Fruit fly (Drosophila melanogaster): ENCODE data around the gene EMC1.
A peak's percentile ranks its signal among the peaks of the same experiment; 100 is the strongest.

EMC1 gene

dm6 chr3R:7920196-7920595, 13.0 kb upstream of the EMC1 start, which contains the start of the genes CG10445 and lds (continued):
- TF ChIP-seq ewg (GFP tag; optimal IDR thresholded peaks at IDR 0.05), result no peak

- TF ChIP-seq Hr39 (optimal IDR thresholded peaks at IDR 0.05) (no peak), Dad (GFP tag; optimal IDR thresholded peaks at IDR 0.05) (no peak), CG32772 (GFP tag; IDR thresholded peaks at IDR 0.05) (0 out of 2 replicates have a peak, but pooled peaks have one; percentile 2), CG10267 (tag; optimal IDR thresholded peaks at IDR 0.05) (peak; percentile 14)
Measured at dm6 chr3R:7913551-7913950, 6.4 kb upstream of the EMC1 start, which contains the start of gene kipf. TSS of gene kipf (plus strand) at chr3R:7913851.

dm6 chr3R:7913139-7913538, 6.0 kb upstream of the EMC1 start, which contains the start of gene Rfk:
TSS of gene Rfk (minus strand) at chr3R:7913290.
- TF ChIP-seq sug (tag; optimal IDR thresholded peaks at IDR 0.05), result peak; percentile 34
- no peak for TF ChIP-seq CG2202 (tag; optimal IDR thresholded peaks at IDR 0.05)
- TF ChIP-seq CG9609 (GFP tag; optimal IDR thresholded peaks at IDR 0.05), result no peak
- TF ChIP-seq sd (tag; optimal IDR thresholded peaks at IDR 0.05), result peak; percentile 64
- TF ChIP-seq dmrt11E (tag; optimal IDR thresholded peaks at IDR 0.05), result peak; percentile 7
- peak; percentile 53 for TF ChIP-seq CG1603 (tag; optimal IDR thresholded peaks at IDR 0.05)
- no peak for TF ChIP-seq Hr39 (optimal IDR thresholded peaks at IDR 0.05)
- no peak for TF ChIP-seq CG9797 (GFP tag; optimal IDR thresholded peaks at IDR 0.05)
- TF ChIP-seq CG13424 (tag; optimal IDR thresholded peaks at IDR 0.05), result peak; percentile 47
- TF ChIP-seq CG32772 (GFP tag; IDR thresholded peaks at IDR 0.05), result peak; percentile 33; the same call in 1 of the 2 replicates
- peak; percentile 29 for TF ChIP-seq BEAF-32 (GFP tag; optimal IDR thresholded peaks at IDR 0.05)
- no peak for TF ChIP-seq Oli (tag; optimal IDR thresholded peaks at IDR 0.05)
- TF ChIP-seq Fer3 (tag; optimal IDR thresholded peaks at IDR 0.05), result peak; percentile 16
- peak; percentile 10 for TF ChIP-seq CG3281 (GFP tag; optimal IDR thresholded peaks at IDR 0.05)
- no peak for TF ChIP-seq CG12299 (tag; optimal IDR thresholded peaks at IDR 0.05)
- TF ChIP-seq Myb (GFP tag; optimal IDR thresholded peaks at IDR 0.05), result peak; percentile 33
- peak; percentile 55 for TF ChIP-seq pzg (GFP tag; optimal IDR thresholded peaks at IDR 0.05)
- no peak for TF ChIP-seq hkb (optimal IDR thresholded peaks at IDR 0.05)
- peak; percentile 26; the same call in 1 of the 2 replicates for TF ChIP-seq hkb (GFP tag; IDR thresholded peaks at IDR 0.05)
- no peak for TF ChIP-seq chm (GFP tag; IDR thresholded peaks at IDR 0.05)
- TF ChIP-seq kay (GFP tag; optimal IDR thresholded peaks at IDR 0.05), result peak; percentile 24
- peak; percentile 21; the same call in 1 of the 2 replicates for TF ChIP-seq slbo (GFP tag; IDR thresholded peaks at IDR 0.05)
- peak; percentile 67 for TF ChIP-seq vvl (GFP tag; IDR thresholded peaks at IDR 0.05)
- peak; percentile 24 for TF ChIP-seq exex (tag; optimal IDR thresholded peaks at IDR 0.05)
- no peak for TF ChIP-seq CG4360 (GFP tag; IDR thresholded peaks at IDR 0.05)
- TF ChIP-seq CG4282 (GFP tag; optimal IDR thresholded peaks at IDR 0.05), result no peak
- TF ChIP-seq CG13287 (GFP tag; IDR thresholded peaks at IDR 0.05; ENCODE audit: partially characterized antibody), result peak; percentile 45; the same call in 1 of the 2 replicates
- TF ChIP-seq CG34376 (GFP tag; optimal IDR thresholded peaks at IDR 0.05), result peak; percentile 12
- no peak for TF ChIP-seq nau (GFP tag; optimal IDR thresholded peaks at IDR 0.05)
- TF ChIP-seq caup (GFP tag; optimal IDR thresholded peaks at IDR 0.05; ENCODE audit: severe bottlenecking), result no peak
- no peak for TF ChIP-seq CG10654 (GFP tag; optimal IDR thresholded peaks at IDR 0.05)
- peak; percentile 68 for TF ChIP-seq row (GFP tag; IDR thresholded peaks at IDR 0.05)
- TF ChIP-seq CG13296 (GFP tag; optimal IDR thresholded peaks at IDR 0.05), result peak; percentile 25
- peak; percentile 9 for TF ChIP-seq Sry-δ (GFP tag; optimal IDR thresholded peaks at IDR 0.05)
- peak; percentile 56 for TF ChIP-seq CG12391 (tag; optimal IDR thresholded peaks at IDR 0.05)
- no peak for TF ChIP-seq sqz (GFP tag; optimal IDR thresholded peaks at IDR 0.05)
- TF ChIP-seq Ptx1 (GFP tag; IDR thresholded peaks at IDR 0.05), result 0 out of 2 replicates have a peak, but pooled peaks have one; percentile 28
- no peak for TF ChIP-seq Kr (GFP tag; optimal IDR thresholded peaks at IDR 0.05)
- peak; percentile 43 for TF ChIP-seq Abd-B (GFP tag; optimal IDR thresholded peaks at IDR 0.05)
- TF ChIP-seq Elba2 (GFP tag; optimal IDR thresholded peaks at IDR 0.05), result no peak
- no peak for TF ChIP-seq pb (GFP tag; optimal IDR thresholded peaks at IDR 0.05)
- TF ChIP-seq CG17359 (tag; optimal IDR thresholded peaks at IDR 0.05), result peak; percentile 26
- TF ChIP-seq CG6689 (GFP tag; IDR thresholded peaks at IDR 0.05), result no peak
- peak; percentile 57 for TF ChIP-seq CG2120 (GFP tag; optimal IDR thresholded peaks at IDR 0.05)

Measured in whole organism, embryonic.